Worm (Caenorhabditis elegans) whole organism, L3 larva: Measurements from ENCODE around the gene hcp-2.

ENCODE experiments used
- R02D3.7 ChIP-seq: fragments of 150-350 bp; optimal IDR thresholded peaks from 2 replicates; lab custom pipeline; 2014; ENCODE audit warnings: missing biosample characterization, missing genetic modification characterization
- ZK546.5 ChIP-seq: sonication (generic microtip); optimal IDR thresholded peaks from 2 replicates; lab custom pipeline; 2017; ENCODE audit warnings: missing biosample characterization, missing genetic modification characterization
- ceh-16 ChIP-seq: sonication (generic microtip); optimal IDR thresholded peaks from 2 replicates; lab custom pipeline; 2017; ENCODE audit warnings: missing biosample characterization, missing genetic modification characterization
- ceh-28 ChIP-seq: fragments of 150-350 bp; optimal IDR thresholded peaks from 2 replicates; lab custom pipeline; 2014; ENCODE audit warnings: missing biosample characterization, missing genetic modification reagents, missing genetic modification characterization
- ceh-82 ChIP-seq: fragments of 150-350 bp; optimal IDR thresholded peaks from 2 replicates; lab custom pipeline; 2014; ENCODE audit warnings: missing biosample characterization, missing genetic modification characterization
- daf-12 ChIP-seq: fragments of 150-350 bp; optimal IDR thresholded peaks from 2 replicates; lab custom pipeline; 2014; ENCODE audit warnings: missing biosample characterization, missing genetic modification reagents, missing genetic modification characterization
- egl-27 ChIP-seq: sonication (generic microtip); optimal IDR thresholded peaks from 4 replicates; lab custom pipeline; 2017; ENCODE audit warnings: missing biosample characterization, missing genetic modification reagents, missing genetic modification characterization
- egl-5 ChIP-seq: fragments of 150-350 bp; optimal IDR thresholded peaks from 2 replicates; lab custom pipeline; 2017; ENCODE audit warnings: missing biosample characterization, missing genetic modification reagents, missing genetic modification characterization, inconsistent platforms
- elt-1 ChIP-seq: fragments of 150-350 bp; optimal IDR thresholded peaks from 2 replicates; lab custom pipeline; 2014; ENCODE audit warnings: missing biosample characterization, missing genetic modification characterization
- elt-2 ChIP-seq: sonication (generic microtip); optimal IDR thresholded peaks from 2 replicates; lab custom pipeline; 2016; ENCODE audit warnings: missing genetic modification reagents, mild to moderate bottlenecking, missing genetic modification characterization, missing compliant biosample characterization
- elt-3 ChIP-seq, 3 experiments: fragments of 150-350 bp in 1 of 3; sonication (generic microtip) in 2 of 3; optimal IDR thresholded peaks; 2 replicates in 2 of 3; 4 replicates in 1 of 3; lab custom pipeline; 2014 to 2017; ENCODE audit warnings: missing biosample characterization in 3 of 3, missing genetic modification characterization in 3 of 3
- fkh-10 ChIP-seq: sonication (generic microtip); optimal IDR thresholded peaks from 2 replicates; lab custom pipeline; 2017; ENCODE audit warnings: missing biosample characterization, missing genetic modification reagents, missing genetic modification characterization
- fkh-2 ChIP-seq: fragments of 150-350 bp; optimal IDR thresholded peaks from 2 replicates; lab custom pipeline; 2014; ENCODE audit warnings: missing biosample characterization, missing genetic modification reagents, missing genetic modification characterization
- fos-1 ChIP-seq: fragments of 150-350 bp; optimal IDR thresholded peaks from 2 replicates; lab custom pipeline; 2014; ENCODE audit warnings: missing biosample characterization, missing genetic modification characterization
- hmg-11 ChIP-seq: sonication (generic microtip); optimal IDR thresholded peaks from 2 replicates; lab custom pipeline; 2016; ENCODE audit warnings: missing genetic modification characterization, missing compliant biosample characterization
- jun-1 ChIP-seq: fragments of 150-350 bp; optimal IDR thresholded peaks from 2 replicates; lab custom pipeline; 2014; ENCODE audit warnings: missing biosample characterization, missing genetic modification reagents, missing genetic modification characterization
- lin-39 ChIP-seq: fragments of 150-350 bp; optimal IDR thresholded peaks from 2 replicates; lab custom pipeline; 2018; ENCODE audit warnings: missing biosample characterization, missing genetic modification reagents, missing genetic modification characterization
- lsy-12 ChIP-seq: sonication (generic microtip); optimal IDR thresholded peaks from 2 replicates; lab custom pipeline; 2016; ENCODE audit warnings: mild to moderate bottlenecking, missing genetic modification characterization, missing compliant biosample characterization
- mml-1 ChIP-seq: fragments of 150-350 bp; sonication (generic microtip); optimal IDR thresholded peaks from 3 replicates; lab custom pipeline; 2014; ENCODE audit warnings: missing biosample characterization, missing genetic modification characterization
- nfya-1 ChIP-seq: sonication (generic microtip); optimal IDR thresholded peaks from 2 replicates; lab custom pipeline; 2017; ENCODE audit warnings: missing genetic modification characterization, mild to moderate bottlenecking, missing compliant biosample characterization, antibody characterized with exemption, moderate library complexity; ENCODE audit not compliant: insufficient read depth
- nhr-12 ChIP-seq: fragments of 150-350 bp; optimal IDR thresholded peaks from 2 replicates; lab custom pipeline; 2014; ENCODE audit warnings: missing biosample characterization, missing genetic modification characterization
- nhr-23 ChIP-seq: fragments of 150-350 bp; optimal IDR thresholded peaks from 2 replicates; lab custom pipeline; 2014; ENCODE audit warnings: missing biosample characterization, missing genetic modification reagents, missing genetic modification characterization
- nhr-237 ChIP-seq: fragments of 150-350 bp; optimal IDR thresholded peaks from 2 replicates; lab custom pipeline; 2014; ENCODE audit warnings: missing biosample characterization, missing genetic modification characterization
- nhr-25 ChIP-seq: sonication (generic microtip); optimal IDR thresholded peaks from 2 replicates; lab custom pipeline; 2017; ENCODE audit warnings: missing biosample characterization, missing genetic modification characterization
- nhr-43 ChIP-seq: sonication (generic microtip); optimal IDR thresholded peaks from 2 replicates; lab custom pipeline; 2016; ENCODE audit warnings: mild to moderate bottlenecking, missing genetic modification characterization, missing compliant biosample characterization; ENCODE audit not compliant: poor library complexity, severe bottlenecking
- nhr-76 ChIP-seq: fragments of 150-350 bp; sonication (generic microtip); optimal IDR thresholded peaks from 5 replicates; lab custom pipeline; 2014; ENCODE audit warnings: missing biosample characterization, missing genetic modification characterization
- pha-4 ChIP-seq: fragments of 150-350 bp; optimal IDR thresholded peaks from 2 replicates; lab custom pipeline; 2014; ENCODE audit warnings: missing biosample characterization, missing genetic modification reagents, missing genetic modification characterization
- pqm-1 ChIP-seq: fragments of 150-350 bp; optimal IDR thresholded peaks from 2 replicates; lab custom pipeline; 2017; ENCODE audit warnings: missing biosample characterization, missing genetic modification characterization, inconsistent platforms
- skn-1 ChIP-seq: fragments of 150-350 bp; optimal IDR thresholded peaks from 2 replicates; lab custom pipeline; 2014; ENCODE audit warnings: missing biosample characterization, missing genetic modification characterization
- tbx-2 ChIP-seq: sonication (generic microtip); optimal IDR thresholded peaks from 2 replicates; lab custom pipeline; 2016; ENCODE audit warnings: mild to moderate bottlenecking, missing genetic modification characterization, missing compliant biosample characterization
- unc-39 ChIP-seq: sonication (generic microtip); optimal IDR thresholded peaks from 4 replicates; lab custom pipeline; 2017; ENCODE audit warnings: missing biosample characterization, missing genetic modification characterization
- unc-62 ChIP-seq: fragments of 150-350 bp; sonication (generic microtip); optimal IDR thresholded peaks from 4 replicates; lab custom pipeline; 2014; ENCODE audit warnings: missing biosample characterization, missing genetic modification reagents, missing genetic modification characterization
- zag-1 ChIP-seq: fragments of 150-350 bp; optimal IDR thresholded peaks from 2 replicates; lab custom pipeline; 2014; ENCODE audit warnings: missing biosample characterization, missing genetic modification characterization
- ztf-11 ChIP-seq: fragments of 150-350 bp; optimal IDR thresholded peaks from 2 replicates; lab custom pipeline; 2014; ENCODE audit warnings: missing biosample characterization, missing genetic modification characterization

hcp-2 gene

DNA sequence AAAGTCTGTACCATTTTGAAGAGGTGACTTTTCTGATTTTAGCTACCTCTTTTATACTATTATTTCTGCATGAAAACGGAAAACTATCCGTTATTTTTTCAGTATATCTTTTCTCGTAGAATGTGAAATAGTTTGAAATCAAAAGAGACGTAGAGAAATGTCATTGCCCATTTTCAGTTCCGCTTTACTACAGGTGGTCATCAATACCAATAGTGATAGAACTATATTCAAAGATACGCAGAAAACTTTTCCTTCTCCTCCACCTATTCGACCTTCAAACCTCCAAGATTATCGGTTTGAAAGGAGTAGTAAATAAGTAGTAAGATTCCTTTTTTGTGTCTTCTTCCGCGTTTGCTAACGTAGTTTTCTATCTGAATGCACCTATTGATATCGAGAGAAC lies 12.3 kb upstream of the hcp-2 start, which contains the start of gene col-147:
Gene col-147 (minus strand): TSS at position 26 of the 400 bp plus-strand sequence.
- no peak for TF ChIP-seq pha-4 (tag; lab: Kevin White, UChicago)
- no peak for TF ChIP-seq egl-27 (tag; lab: Kevin White, UChicago)
- peak; percentile 39 for TF ChIP-seq nhr-25 (tag; lab: Kevin White, UChicago)
- TF ChIP-seq nhr-237 (tag; lab: Kevin White, UChicago), result no peak
- peak; percentile 44 for TF ChIP-seq nhr-23
- TF ChIP-seq ceh-28 (tag; lab: Kevin White, UChicago), result no peak
- TF ChIP-seq mml-1 (tag; lab: Kevin White, UChicago), result no peak
- TF ChIP-seq elt-3 (tag; optimal IDR thresholded peaks at IDR 0.05; lab: Kevin White, UChicago), result no peak

DNA sequence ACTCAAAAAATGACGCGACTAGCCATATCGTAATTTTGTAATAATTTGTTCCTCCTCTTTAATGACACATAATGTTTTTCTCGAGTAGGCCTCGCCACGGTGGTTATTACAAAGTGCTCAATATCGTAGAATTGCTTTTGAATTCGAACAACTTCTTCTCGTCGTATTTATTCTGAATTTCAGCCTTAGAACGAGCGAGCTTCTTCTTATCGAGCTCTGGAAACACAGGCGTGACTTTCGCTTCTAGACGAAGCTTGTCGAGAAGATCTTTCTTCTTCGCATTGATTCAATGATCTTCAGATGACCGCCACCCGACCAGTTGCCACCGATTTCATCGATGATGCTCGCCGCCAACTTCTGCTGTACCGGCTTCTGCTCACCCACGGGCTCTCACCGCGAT lies 5.6 kb downstream of the hcp-2 start, which contains the start of gene T06E4.21:
Gene T06E4.21 (plus strand): TSS at position 301 of the 400 bp plus-strand sequence.
- TF ChIP-seq tbx-2 (no peak), daf-12 (tag; lab: Kevin White, UChicago) (no peak), lsy-12 (tag; lab: Kevin White, UChicago) (no peak), elt-2 (tag; lab: Kevin White, UChicago) (no peak), pha-4 (tag; lab: Kevin White, UChicago) (no peak), zag-1 (tag; lab: Kevin White, UChicago) (no peak), R02D3.7 (tag; lab: Kevin White, UChicago) (no peak), nhr-12 (tag; lab: Kevin White, UChicago) (no peak), nfya-1 (tag; lab: Kevin White, UChicago) (no peak), egl-5 (tag; lab: Kevin White, UChicago) (no peak), ceh-16 (tag; lab: Kevin White, UChicago) (no peak), mml-1 (tag; lab: Kevin White, UChicago) (no peak), unc-62 (GFP tag; lab: Kevin White, UChicago) (no peak), nhr-237 (tag; lab: Kevin White, UChicago) (no peak), ZK546.5 (tag; lab: Kevin White, UChicago) (no peak)
- TF ChIP-seq, all 47 proteins: peak for 0

DNA sequence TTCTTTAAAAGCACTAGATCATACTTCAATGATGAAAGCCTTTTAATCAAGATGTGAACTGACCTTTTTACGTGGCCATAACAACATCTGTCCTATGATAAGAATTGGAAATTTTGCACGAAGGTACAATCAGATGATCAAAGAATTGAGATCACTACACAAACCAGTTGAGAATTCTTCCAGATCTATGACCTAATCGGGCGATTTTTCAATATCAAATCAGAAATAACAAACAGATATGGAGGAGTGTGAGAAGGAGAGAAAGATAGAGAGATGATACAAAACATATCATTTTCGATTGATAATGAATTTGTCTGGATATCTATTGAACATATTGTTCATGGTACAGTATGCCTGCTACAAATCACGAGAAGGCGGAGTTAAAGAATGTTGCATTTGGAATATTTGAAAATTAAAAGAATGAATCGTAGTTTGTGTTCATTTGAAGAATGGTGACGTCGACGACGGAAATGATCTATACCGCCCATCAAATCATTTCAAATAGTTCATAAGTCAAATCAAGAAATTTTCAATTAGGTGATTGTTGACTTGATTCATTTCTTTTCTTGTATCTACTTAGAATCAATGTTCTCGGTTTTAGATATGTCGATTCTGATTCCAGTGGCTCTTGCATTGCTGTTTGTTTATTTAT lies 8.6 kb downstream of the hcp-2 start, which contains the start of gene cyp-29A4:
Gene cyp-29A4 (plus strand): TSS at position 602 of the 652 bp plus-strand sequence.
- no peak for TF ChIP-seq fos-1 (tag; lab: Kevin White, UChicago)
- TF ChIP-seq unc-39, result no peak
- no peak for TF ChIP-seq jun-1 (tag; lab: Kevin White, UChicago)
- peak; percentile 74 for TF ChIP-seq nhr-43 (tag; lab: Kevin White, UChicago)
- TF ChIP-seq nhr-25 (tag; lab: Kevin White, UChicago), result no peak
- TF ChIP-seq daf-12 (tag; lab: Kevin White, UChicago), result no peak
- no peak for TF ChIP-seq lin-39
- TF ChIP-seq ceh-28 (tag; lab: Kevin White, UChicago), result no peak
- TF ChIP-seq elt-3 (tag; optimal IDR thresholded peaks at IDR 0.05; lab: Kevin White, UChicago), result peak; percentile 28 to 93 (median 71)
- TF ChIP-seq skn-1 (tag; lab: Kevin White, UChicago), result no peak
- peak; percentile 73 for TF ChIP-seq nhr-23
- TF ChIP-seq zag-1 (tag; lab: Kevin White, UChicago), result no peak
- TF ChIP-seq ceh-82 (tag; lab: Kevin White, UChicago), result no peak
- no peak for TF ChIP-seq ZK546.5 (tag; lab: Kevin White, UChicago)
- no peak for TF ChIP-seq hmg-11 (tag; lab: Kevin White, UChicago)

DNA sequence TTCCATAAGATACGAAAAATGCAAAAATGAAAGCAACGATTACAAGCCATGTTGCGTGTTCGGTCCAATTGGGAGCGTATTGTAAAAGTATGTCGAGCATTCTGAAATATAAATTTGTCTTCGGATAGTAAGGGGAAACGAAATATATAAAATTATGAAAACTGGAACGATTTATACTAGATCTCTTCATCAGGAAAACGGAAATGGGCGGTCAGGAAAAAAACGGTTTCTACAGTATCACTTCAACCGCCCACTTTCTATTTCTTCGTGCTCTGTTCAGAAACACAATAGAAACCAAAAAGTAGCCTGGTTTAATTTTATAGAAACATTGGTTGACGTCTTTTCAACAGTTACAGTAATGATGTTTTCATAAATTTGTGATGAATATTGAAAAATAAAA lies 15.9 kb downstream of the hcp-2 start, which contains the start of gene pitr-4:
Gene pitr-4 (minus strand): TSS at position 101 of the 400 bp plus-strand sequence.
- no peak for TF ChIP-seq ztf-11 (tag; lab: Kevin White, UChicago)
- no peak for TF ChIP-seq elt-2 (tag; lab: Kevin White, UChicago)
- TF ChIP-seq elt-1 (tag; lab: Kevin White, UChicago), result no peak

DNA sequence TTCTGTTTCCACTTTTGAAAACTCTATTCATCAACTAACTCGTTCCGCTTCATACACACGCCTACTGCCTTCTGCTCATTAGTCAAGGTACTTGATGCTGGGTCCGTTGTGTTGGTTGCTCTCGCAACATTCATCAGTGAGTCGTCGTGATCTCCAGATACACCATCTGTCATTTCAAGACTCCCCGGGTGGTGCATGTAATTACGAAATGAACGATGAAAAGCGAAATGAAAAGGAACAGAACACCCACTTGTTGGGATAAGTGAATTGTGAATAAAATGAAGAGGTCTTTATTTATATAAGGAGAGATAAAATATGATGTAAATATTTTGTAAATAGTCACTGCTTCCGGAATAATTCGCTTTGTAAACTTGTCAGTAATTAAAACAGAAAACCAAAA lies 18.3 kb downstream of the hcp-2 start:
- TF ChIP-seq hmg-11 (tag; lab: Kevin White, UChicago), result no peak
- TF ChIP-seq unc-39, result no peak
- TF ChIP-seq nhr-76, result no peak
- TF ChIP-seq fkh-10, result no peak
- no peak for TF ChIP-seq pqm-1 (tag; lab: Kevin White, UChicago)
- TF ChIP-seq zag-1 (tag; lab: Kevin White, UChicago), result no peak
- no peak for TF ChIP-seq ZK546.5 (tag; lab: Kevin White, UChicago)
- no peak for TF ChIP-seq fkh-2 (tag; lab: Kevin White, UChicago)
- TF ChIP-seq, all 47 proteins: peak for 0
